Fruit fly (Drosophila melanogaster) whole organism, embryonic: Measurements from ENCODE around the gene ps.

Experiments
- Atf6 ChIP-seq: fragments of 200-800 bp; sonication (Bioruptor generic); IDR thresholded peaks from 2 replicates; pipeline ENCODE4 v1.3.6; 2022; ENCODE audit warnings: missing biosample characterization, missing genetic modification characterization
- B-H2 ChIP-seq: fragments of 200-800 bp; sonication (Bioruptor generic); optimal IDR thresholded peaks from 2 replicates; lab custom pipeline; 2018; ENCODE audit warnings: missing biosample characterization, mild to moderate bottlenecking, missing genetic modification characterization
- CG10543 ChIP-seq: fragments of 200-800 bp; sonication (Bioruptor generic); optimal IDR thresholded peaks from 3 replicates; lab custom pipeline; 2017; ENCODE audit warnings: missing biosample characterization, mild to moderate bottlenecking, missing genetic modification characterization, moderate library complexity
- CG11560 ChIP-seq: fragments of 200-800 bp; sonication (Bioruptor generic); IDR thresholded peaks from 3 replicates; pipeline ENCODE4 v1.3.6; 2022; ENCODE audit warnings: missing biosample characterization, missing genetic modification characterization
- CG12071 ChIP-seq: fragments of 200-800 bp; sonication (Bioruptor generic); optimal IDR thresholded peaks from 3 replicates; lab custom pipeline; 2018; ENCODE audit warnings: missing biosample characterization, mild to moderate bottlenecking, missing genetic modification characterization
- CG12155 ChIP-seq: fragments of 200-800 bp; sonication (Bioruptor generic); optimal IDR thresholded peaks from 3 replicates; lab custom pipeline; 2016; ENCODE audit warnings: missing biosample characterization, missing genetic modification characterization
- CG12219 ChIP-seq: fragments of 200-800 bp; sonication (Bioruptor generic); optimal IDR thresholded peaks from 3 replicates; lab custom pipeline; 2018; ENCODE audit warnings: missing biosample characterization, mild to moderate bottlenecking, missing genetic modification characterization
- CG12769 ChIP-seq: fragments of 200-800 bp; sonication (Bioruptor generic); optimal IDR thresholded peaks from 2 replicates; lab custom pipeline; 2019; ENCODE audit warnings: missing biosample characterization, mild to moderate bottlenecking, missing genetic modification characterization, moderate library complexity
- CG15479 ChIP-seq: fragments of 200-800 bp; sonication (Bioruptor generic); optimal IDR thresholded peaks from 3 replicates; lab custom pipeline; 2019; ENCODE audit warnings: missing biosample characterization, mild to moderate bottlenecking, missing genetic modification characterization, moderate library complexity
- CG15514 ChIP-seq: fragments of 200-800 bp; sonication (Bioruptor generic); optimal IDR thresholded peaks from 3 replicates; lab custom pipeline; 2017; ENCODE audit warnings: missing biosample characterization, missing genetic modification characterization, mild to moderate bottlenecking, moderate library complexity, missing genetic modification reagents
- CG17359 ChIP-seq: fragments of 200-800 bp; sonication (Bioruptor generic); optimal IDR thresholded peaks from 3 replicates; lab custom pipeline; 2018; ENCODE audit warnings: missing biosample characterization, mild to moderate bottlenecking, missing genetic modification characterization, moderate library complexity
- CG17385 ChIP-seq: fragments of 200-800 bp; sonication (Bioruptor generic); optimal IDR thresholded peaks from 3 replicates; lab custom pipeline; 2018; ENCODE audit warnings: missing biosample characterization, mild to moderate bottlenecking, missing genetic modification characterization
- CG17568 ChIP-seq: fragments of 200-800 bp; sonication (Bioruptor generic); optimal IDR thresholded peaks from 2 replicates; lab custom pipeline; 2018; ENCODE audit warnings: missing biosample characterization, mild to moderate bottlenecking, missing genetic modification characterization, moderate library complexity
- CG18599 ChIP-seq: fragments of 200-800 bp; sonication (Bioruptor generic); optimal IDR thresholded peaks from 3 replicates; lab custom pipeline; 2017; ENCODE audit warnings: missing biosample characterization, missing genetic modification characterization, mild to moderate bottlenecking, moderate library complexity, missing genetic modification reagents
- CG4707 ChIP-seq: fragments of 200-800 bp; sonication (Bioruptor generic); optimal IDR thresholded peaks from 2 replicates; lab custom pipeline; 2018; ENCODE audit warnings: missing biosample characterization, mild to moderate bottlenecking, missing genetic modification characterization, moderate library complexity
- CG4854 ChIP-seq: fragments of 200-800 bp; sonication (Bioruptor generic); optimal IDR thresholded peaks from 2 replicates; lab custom pipeline; 2016; ENCODE audit warnings: missing biosample characterization, missing genetic modification characterization, inconsistent platforms
- CG7839 ChIP-seq: fragments of 200-800 bp; sonication (Bioruptor generic); optimal IDR thresholded peaks from 3 replicates; lab custom pipeline; 2018; ENCODE audit warnings: missing biosample characterization, mild to moderate bottlenecking, missing genetic modification characterization, moderate library complexity
- Dek ChIP-seq: fragments of 200-800 bp; sonication (Bioruptor generic); optimal IDR thresholded peaks from 3 replicates; lab custom pipeline; 2019; ENCODE audit warnings: missing biosample characterization, mild to moderate bottlenecking, missing genetic modification characterization, moderate library complexity
- Fer1 ChIP-seq: fragments of 200-800 bp; sonication (Bioruptor generic); optimal IDR thresholded peaks from 2 replicates; lab custom pipeline; 2017; ENCODE audit warnings: missing biosample characterization, mild to moderate bottlenecking, missing genetic modification characterization
- Fer3 ChIP-seq: fragments of 200-800 bp; sonication (Bioruptor generic); optimal IDR thresholded peaks from 2 replicates; lab custom pipeline; 2018; ENCODE audit warnings: missing biosample characterization, mild to moderate bottlenecking, missing genetic modification characterization, moderate library complexity
- HHEX ChIP-seq: fragments of 200-800 bp; sonication (Bioruptor generic); optimal IDR thresholded peaks from 3 replicates; lab custom pipeline; 2017; ENCODE audit warnings: missing biosample characterization, mild to moderate bottlenecking, missing genetic modification characterization, missing genetic modification reagents
- HLHmδ ChIP-seq: fragments of 200-800 bp; sonication (Bioruptor generic); optimal IDR thresholded peaks from 2 replicates; lab custom pipeline; 2018; ENCODE audit warnings: missing biosample characterization, mild to moderate bottlenecking, missing genetic modification characterization, moderate library complexity
- Hand ChIP-seq: fragments of 200-800 bp; sonication (Bioruptor generic); optimal IDR thresholded peaks from 2 replicates; lab custom pipeline; 2017; ENCODE audit warnings: mild to moderate bottlenecking, missing biosample characterization, missing genetic modification reagents, missing genetic modification characterization
- Hr3 ChIP-seq: fragments of 200-800 bp; sonication (Bioruptor generic); optimal IDR thresholded peaks from 3 replicates; lab custom pipeline; 2016; ENCODE audit warnings: missing biosample characterization, missing genetic modification characterization
- Jarid2 ChIP-seq: fragments of 200-800 bp; sonication (Bioruptor generic); optimal IDR thresholded peaks from 3 replicates; lab custom pipeline; 2017; ENCODE audit warnings: mild to moderate bottlenecking, missing biosample characterization, missing genetic modification reagents, missing genetic modification characterization
- Lim3 ChIP-seq: fragments of 200-800 bp; sonication (Bioruptor generic); IDR thresholded peaks from 2 replicates; pipeline ENCODE4 v1.3.6; 2022; ENCODE audit warnings: missing biosample characterization, missing genetic modification characterization
- MTF-1 ChIP-seq: fragments of 200-800 bp; sonication (Bioruptor generic); optimal IDR thresholded peaks from 2 replicates; lab custom pipeline; 2018; ENCODE audit warnings: missing biosample characterization, mild to moderate bottlenecking, missing genetic modification characterization, borderline replicate concordance
- Max ChIP-seq: fragments of 200-800 bp; sonication (Bioruptor generic); optimal IDR thresholded peaks from 2 replicates; lab custom pipeline; 2016; ENCODE audit warnings: missing biosample characterization, mild to moderate bottlenecking, missing genetic modification characterization
- Med ChIP-seq: fragments of 200-800 bp; sonication (Bioruptor generic); peaks from one replicate; lab custom pipeline; 2016; ENCODE audit warnings: missing biosample characterization, missing genetic modification characterization, mild to moderate bottlenecking, inconsistent platforms, moderate library complexity
- NK7.1 ChIP-seq: fragments of 200-800 bp; sonication (Bioruptor generic); optimal IDR thresholded peaks from 3 replicates; lab custom pipeline; 2016; ENCODE audit warnings: missing biosample characterization, missing genetic modification characterization
- abd-A ChIP-seq: fragments of 200-800 bp; sonication (Bioruptor generic); optimal IDR thresholded peaks from 3 replicates; lab custom pipeline; 2019; ENCODE audit warnings: missing biosample characterization, mild to moderate bottlenecking, missing genetic modification characterization, moderate library complexity
- ac ChIP-seq: fragments of 200-800 bp; sonication (Bioruptor generic); optimal IDR thresholded peaks from 3 replicates; lab custom pipeline; 2017; ENCODE audit warnings: missing biosample characterization, mild to moderate bottlenecking, missing genetic modification characterization
- ci ChIP-seq: fragments of 200-800 bp; sonication (Bioruptor generic); IDR thresholded peaks from 3 replicates; pipeline ENCODE4 v1.3.6; 2022; ENCODE audit warnings: missing biosample characterization, missing genetic modification characterization
- dmrt99B ChIP-seq: fragments of 200-800 bp; sonication (Bioruptor generic); optimal IDR thresholded peaks from 2 replicates; lab custom pipeline; 2018; ENCODE audit warnings: missing biosample characterization, mild to moderate bottlenecking, missing genetic modification characterization, moderate library complexity
- exex ChIP-seq: fragments of 200-800 bp; sonication (Bioruptor generic); optimal IDR thresholded peaks from 4 replicates; lab custom pipeline; 2018; ENCODE audit warnings: missing biosample characterization, mild to moderate bottlenecking, missing genetic modification characterization, moderate library complexity
- fd3F ChIP-seq: fragments of 200-800 bp; sonication (Bioruptor generic); optimal IDR thresholded peaks from 2 replicates; lab custom pipeline; 2018; ENCODE audit warnings: missing biosample characterization, mild to moderate bottlenecking, missing genetic modification characterization, moderate library complexity
- gcm ChIP-seq: fragments of 200-800 bp; sonication (Bioruptor generic); optimal IDR thresholded peaks from 2 replicates; lab custom pipeline; 2019; ENCODE audit warnings: missing biosample characterization, mild to moderate bottlenecking, missing genetic modification characterization, moderate library complexity
- grau ChIP-seq: fragments of 200-800 bp; optimal IDR thresholded peaks from 3 replicates; lab custom pipeline; 2019; ENCODE audit warnings: missing biosample characterization, mild to moderate bottlenecking, missing genetic modification characterization, moderate library complexity
- hth ChIP-seq: fragments of >200 bp; optimal IDR thresholded peaks from 2 replicates; lab custom pipeline; 2017; ENCODE audit warnings: inconsistent platforms
- lab ChIP-seq: fragments of 200-800 bp; sonication (Bioruptor generic); optimal IDR thresholded peaks from 3 replicates; lab custom pipeline; 2017; ENCODE audit warnings: missing biosample characterization, missing genetic modification characterization, mild to moderate bottlenecking, moderate library complexity, missing genetic modification reagents
- lilli ChIP-seq: fragments of 200-800 bp; sonication (Bioruptor generic); optimal IDR thresholded peaks from 3 replicates; lab custom pipeline; 2016; ENCODE audit warnings: missing biosample characterization, missing genetic modification characterization
- nerfin-1 ChIP-seq: fragments of 200-800 bp; sonication (Bioruptor generic); optimal IDR thresholded peaks from 3 replicates; lab custom pipeline; 2019; ENCODE audit warnings: missing biosample characterization, mild to moderate bottlenecking, missing genetic modification characterization, moderate library complexity
- phol ChIP-seq: fragments of 200-800 bp; sonication (Bioruptor generic); optimal IDR thresholded peaks from 3 replicates; lab custom pipeline; 2018; ENCODE audit warnings: missing biosample characterization, mild to moderate bottlenecking, missing genetic modification characterization, moderate library complexity
- ranshi ChIP-seq: fragments of 200-800 bp; sonication (Bioruptor generic); IDR thresholded peaks from 2 replicates; pipeline ENCODE4 v1.3.6; 2022; ENCODE audit warnings: missing biosample characterization, missing genetic modification characterization
- row ChIP-seq: fragments of 200-800 bp; sonication (Bioruptor generic); IDR thresholded peaks from 3 replicates; pipeline ENCODE4 v1.3.6; 2022; ENCODE audit warnings: missing biosample characterization, missing genetic modification characterization
- sens ChIP-seq: fragments of 200-800 bp; sonication (Bioruptor generic); peaks from one replicate; lab custom pipeline; 2016; ENCODE audit warnings: missing biosample characterization, missing genetic modification characterization
- sisA ChIP-seq: fragments of 200-800 bp; sonication (Bioruptor generic); IDR thresholded peaks from 2 replicates; pipeline ENCODE4 v1.3.6; 2022; ENCODE audit warnings: missing biosample characterization, missing genetic modification characterization
- sna ChIP-seq: fragments of 200-800 bp; sonication (Bioruptor generic); IDR thresholded peaks from 2 replicates; pipeline ENCODE4 v1.3.6; 2022; ENCODE audit warnings: missing biosample characterization, missing genetic modification characterization; ENCODE audit not compliant: partially characterized antibody
- tap ChIP-seq: fragments of 200-800 bp; optimal IDR thresholded peaks from 3 replicates; lab custom pipeline; 2019; ENCODE audit warnings: missing biosample characterization, mild to moderate bottlenecking, missing genetic modification characterization, moderate library complexity
- vnd ChIP-seq: fragments of 200-800 bp; sonication (Bioruptor generic); IDR thresholded peaks from 3 replicates; pipeline ENCODE4 v1.3.6; 2022; ENCODE audit warnings: missing biosample characterization, missing genetic modification characterization; ENCODE audit not compliant: partially characterized antibody
- yki ChIP-seq: fragments of >200 bp; optimal IDR thresholded peaks from 3 replicates; lab custom pipeline; 2018

ps gene

dm6 chr3R:9419300-9419652 is 1.5 kb downstream of the ps start (continued):
- TF ChIP-seq Lim3 (GFP tag; lab: Robert Waterston, UW) (no peak), CG10543 (GFP tag; lab: Kevin White, UChicago) (peak; percentile 33), CG12769 (tag; lab: Kevin White, UChicago) (peak; percentile 52), gcm (GFP tag; lab: Kevin White, UChicago) (peak; percentile 41), Fer3 (tag; lab: Kevin White, UChicago) (peak; percentile 23), vnd (no peak), CG17385 (GFP tag; lab: Kevin White, UChicago) (peak; percentile 61), HLHmδ (GFP tag; lab: Kevin White, UChicago) (peak; percentile 52), hth (no peak), abd-A (peak; percentile 14), CG11560 (no peak), sens (GFP tag; lab: Kevin White, UChicago) (peak; percentile 89), Fer1 (GFP tag; lab: Kevin White, UChicago) (peak; percentile 41), HHEX (GFP tag; lab: Kevin White, UChicago) (peak; percentile 44), tap (tag; lab: Kevin White, UChicago) (no peak), ci (no peak), CG4854 (GFP tag; lab: Kevin White, UChicago) (no peak), exex (tag; lab: Kevin White, UChicago) (no peak), MTF-1 (GFP tag; lab: Kevin White, UChicago) (peak; percentile 49), Max (GFP tag; lab: Kevin White, UChicago) (peak; percentile 59), CG12071 (peak; percentile 49), CG4707 (GFP tag; lab: Kevin White, UChicago) (no peak), Hr3 (GFP tag; lab: Kevin White, UChicago) (no peak), Hand (GFP tag; lab: Kevin White, UChicago) (peak; percentile 25), CG12155 (GFP tag; lab: Kevin White, UChicago) (no peak), Med (peak; percentile 73), B-H2 (GFP tag; lab: Kevin White, UChicago) (peak; percentile 21), row (GFP tag; lab: Robert Waterston, UW) (no peak), lilli (GFP tag; lab: Kevin White, UChicago) (peak; percentile 17), CG15514 (GFP tag; lab: Kevin White, UChicago) (peak; percentile 36), CG12219 (GFP tag; lab: Kevin White, UChicago) (no peak), Dek (tag; lab: Kevin White, UChicago) (no peak), sna (GFP tag; lab: Robert Waterston, UW) (no peak), CG17568 (GFP tag; lab: Kevin White, UChicago) (no peak), NK7.1 (no peak), nerfin-1 (tag; lab: Kevin White, UChicago) (peak; percentile 79), fd3F (no peak), CG18599 (GFP tag; lab: Kevin White, UChicago) (peak; percentile 24), Atf6 (GFP tag; lab: Robert Waterston, UW) (no peak), CG7839 (tag; lab: Kevin White, UChicago) (no peak), lab (GFP tag; lab: Kevin White, UChicago) (peak; percentile 7), ranshi (GFP tag; lab: Robert Waterston, UW) (no peak), grau (peak; percentile 10), ac (GFP tag; lab: Kevin White, UChicago) (peak; percentile 70), sisA (GFP tag; lab: Robert Waterston, UW) (no peak), CG17359 (tag; lab: Kevin White, UChicago) (no peak), CG15479 (GFP tag; lab: Kevin White, UChicago) (no peak), dmrt99B (tag; lab: Kevin White, UChicago) (no peak), phol (tag; lab: Kevin White, UChicago) (no peak), Jarid2 (GFP tag; lab: Kevin White, UChicago) (peak; percentile 72), yki (lab: Kevin White, UChicago) (peak; percentile 98)
